Worm (Caenorhabditis elegans) whole organism, L4 larva: Measurements from ENCODE around the gene perm-2.

Source experiments
- Y5F2A.4 ChIP-seq: fragments of 200-800 bp; sonication (Bioruptor generic); optimal IDR thresholded peaks from 2 replicates; lab custom pipeline; 2018; ENCODE audit warnings: mild to moderate bottlenecking, missing genetic modification characterization, missing compliant biosample characterization
- ama-1 ChIP-seq: fragments of 150-350 bp; optimal IDR thresholded peaks from 2 replicates; lab custom pipeline; 2014; ENCODE audit warnings: inconsistent platforms, mixed read lengths
- hif-1 ChIP-seq, 2 experiments: sonication (generic microtip); optimal IDR thresholded peaks; 2 replicates each; lab custom pipeline; 2016 to 2017; ENCODE audit warnings: missing compliant biosample characterization in 2 of 2, missing genetic modification characterization in 2 of 2, missing genetic modification reagents in 2 of 2, missing genotype in 2 of 2, mild to moderate bottlenecking in 1 of 2
- lim-7 ChIP-seq: fragments of 200-800 bp; sonication (Bioruptor generic); IDR thresholded peaks from 2 replicates; pipeline ENCODE4 v1.3.6; 2022; ENCODE audit warnings: missing genetic modification characterization, missing compliant biosample characterization
- madf-9 ChIP-seq: fragments of 200-800 bp; sonication (Bioruptor generic); conservative IDR thresholded peaks from 2 replicates; pipeline ENCODE4 v1.3.6; 2022; ENCODE audit warnings: missing genetic modification reagents, missing genetic modification characterization, missing compliant biosample characterization
- nhr-237 ChIP-seq: sonication (generic microtip); optimal IDR thresholded peaks from 2 replicates; lab custom pipeline; 2017; ENCODE audit warnings: missing biosample characterization, missing genetic modification characterization
- snpc-4 ChIP-seq: fragments of 150-350 bp; optimal IDR thresholded peaks from 2 replicates; lab custom pipeline; 2014; ENCODE audit warnings: missing biosample characterization, missing genetic modification characterization
- zag-1 ChIP-seq: fragments of 150-350 bp; optimal IDR thresholded peaks from 2 replicates; lab custom pipeline; 2014; ENCODE audit warnings: missing biosample characterization, missing genetic modification characterization

DNA sequence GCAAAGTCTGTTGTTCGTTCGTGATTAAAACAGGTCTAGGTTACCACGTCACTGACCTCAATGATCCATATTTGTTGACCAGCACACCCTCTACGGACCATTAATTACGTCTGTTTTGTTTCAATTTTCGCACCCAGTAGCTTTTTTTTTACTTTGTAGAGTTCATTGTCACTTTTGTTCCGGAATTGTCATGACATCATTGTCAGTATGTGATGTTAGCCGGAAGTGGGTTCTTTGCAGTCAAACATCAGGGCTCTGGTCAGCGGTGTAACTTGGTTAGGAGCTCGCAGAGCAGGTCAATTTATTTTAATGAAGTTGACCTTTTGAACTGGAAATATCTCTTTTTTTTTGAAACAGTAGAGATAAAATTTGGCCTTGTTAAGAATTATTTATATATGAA lies 10.1 kb downstream of the perm-2 start, which contains the start of gene C44B12.6:
- TF ChIP-seq snpc-4 (tag; lab: Kevin White, UChicago), result no peak
- no peak for TF ChIP-seq zag-1 (tag; lab: Kevin White, UChicago)
- TF ChIP-seq ama-1, result no peak
- TF ChIP-seq Y5F2A.4 (GFP tag; lab: Kevin White, UChicago), result no peak
- no peak for TF ChIP-seq hif-1 (tag; optimal IDR thresholded peaks at IDR 0.05; lab: Kevin White, UChicago)
- TF ChIP-seq lim-7 (GFP tag; lab: Robert Waterston, UW), result no peak
- no peak for TF ChIP-seq nhr-237
- no peak for TF ChIP-seq madf-9
